Worm (Caenorhabditis elegans) whole organism, young adult: ENCODE data around the gene srw-21.

Experiments
- F10E7.11 ChIP-seq: sonication (generic microtip); optimal IDR thresholded peaks from 2 replicates; lab custom pipeline; 2017; ENCODE audit warnings: mild to moderate bottlenecking, missing genetic modification characterization, moderate library complexity, missing compliant biosample characterization
- F22D6.2 ChIP-seq: sonication (generic microtip); optimal IDR thresholded peaks from 2 replicates; lab custom pipeline; 2016; ENCODE audit warnings: mild to moderate bottlenecking, missing genetic modification characterization, missing compliant biosample characterization
- F33H1.4 ChIP-seq: fragments of 200-800 bp; sonication (Bioruptor generic); IDR thresholded peaks from 2 replicates; pipeline ENCODE4 v1.3.6; 2022; ENCODE audit warnings: missing genetic modification reagents, missing genetic modification characterization, missing compliant biosample characterization
- F39B2.1 ChIP-seq: fragments of 200-800 bp; sonication (Bioruptor generic); IDR thresholded peaks from 2 replicates; pipeline ENCODE4 v1.3.6; 2022; ENCODE audit warnings: missing genetic modification reagents, missing genetic modification characterization, missing compliant biosample characterization
- F49E8.2 ChIP-seq: sonication (generic microtip); optimal IDR thresholded peaks from 3 replicates; lab custom pipeline; 2017; ENCODE audit warnings: missing genetic modification characterization, mild to moderate bottlenecking, missing compliant biosample characterization, antibody characterized with exemption, moderate library complexity; ENCODE audit not compliant: insufficient read depth
- F52B5.7 ChIP-seq: sonication (generic microtip); optimal IDR thresholded peaks from 2 replicates; lab custom pipeline; 2016; ENCODE audit warnings: mild to moderate bottlenecking, missing genetic modification characterization, missing compliant biosample characterization
- F57A8.1 ChIP-seq: fragments of 200-800 bp; sonication (Bioruptor generic); optimal IDR thresholded peaks from 2 replicates; lab custom pipeline; 2018; ENCODE audit warnings: mild to moderate bottlenecking, missing genetic modification characterization, moderate library complexity, missing compliant biosample characterization
- Y95B8A.8 ChIP-seq: fragments of 200-800 bp; sonication (Bioruptor generic); IDR thresholded peaks from 2 replicates; pipeline ENCODE4 v1.3.6; 2022; ENCODE audit warnings: missing genetic modification reagents, missing genetic modification characterization, missing compliant biosample characterization
- bed-2 ChIP-seq: fragments of 200-800 bp; sonication (Bioruptor generic); IDR thresholded peaks from 2 replicates; pipeline ENCODE4 v1.3.6; 2022; ENCODE audit warnings: missing genetic modification reagents, missing genetic modification characterization, missing compliant biosample characterization
- cebp-1 ChIP-seq, 2 experiments: fragments of 200-800 bp in 1 of 2; sonication (Bioruptor generic) in 1 of 2; sonication (generic microtip) in 1 of 2; IDR thresholded peaks in 1 of 2; optimal IDR thresholded peaks in 1 of 2; 2 replicates each; pipeline versions ENCODE4 v1.3.6 to Lab custom; 2017 to 2022; ENCODE audit warnings: missing compliant biosample characterization in 2 of 2, missing genetic modification characterization in 2 of 2, mild to moderate bottlenecking in 1 of 2, missing genetic modification reagents in 1 of 2, moderate library complexity in 1 of 2
- ceh-100 ChIP-seq: fragments of 200-800 bp; sonication (Bioruptor generic); IDR thresholded peaks from 2 replicates; pipeline ENCODE4 v1.3.6; 2022; ENCODE audit warnings: missing genetic modification reagents, missing genetic modification characterization, missing compliant biosample characterization
- ceh-27 ChIP-seq: fragments of 200-800 bp; sonication (Bioruptor generic); optimal IDR thresholded peaks from 2 replicates; lab custom pipeline; 2018; ENCODE audit warnings: mild to moderate bottlenecking, missing genetic modification characterization, moderate library complexity, missing compliant biosample characterization
- ceh-58 ChIP-seq: fragments of 200-800 bp; sonication (Bioruptor generic); IDR thresholded peaks from 2 replicates; pipeline ENCODE4 v1.3.6; 2022; ENCODE audit warnings: missing genetic modification characterization, missing compliant biosample characterization
- ceh-79 ChIP-seq: sonication (generic microtip); optimal IDR thresholded peaks from 2 replicates; lab custom pipeline; 2017; ENCODE audit warnings: mild to moderate bottlenecking, missing genetic modification characterization, missing compliant biosample characterization
- efl-1 ChIP-seq: fragments of 150-350 bp; optimal IDR thresholded peaks from 2 replicates; lab custom pipeline; 2014; ENCODE audit warnings: missing biosample characterization, missing genetic modification reagents, missing genetic modification characterization
- egl-44 ChIP-seq: fragments of 200-800 bp; sonication (Bioruptor generic); IDR thresholded peaks from 2 replicates; pipeline ENCODE4 v1.3.6; 2022; ENCODE audit warnings: missing genetic modification reagents, missing genetic modification characterization, missing compliant biosample characterization
- ets-4 ChIP-seq: fragments of 200-800 bp; sonication (Bioruptor generic); optimal IDR thresholded peaks from 2 replicates; lab custom pipeline; 2018; ENCODE audit warnings: mild to moderate bottlenecking, missing genetic modification characterization, missing compliant biosample characterization
- him-1 ChIP-seq: sonication (generic microtip); optimal IDR thresholded peaks from 2 replicates; lab custom pipeline; 2016; ENCODE audit warnings: missing genotype, missing genetic modification reagents, missing genetic modification characterization, missing compliant biosample characterization
- hlh-26 ChIP-seq: fragments of 200-800 bp; sonication (Bioruptor generic); conservative IDR thresholded peaks from 2 replicates; pipeline ENCODE4 v1.3.6; 2022; ENCODE audit warnings: missing genetic modification reagents, missing genetic modification characterization, missing compliant biosample characterization
- hmg-1.2 ChIP-seq: fragments of 200-800 bp; sonication (Bioruptor generic); IDR thresholded peaks from 2 replicates; pipeline ENCODE4 v1.3.6; 2022; ENCODE audit warnings: missing genetic modification reagents, missing genetic modification characterization, missing compliant biosample characterization
- hsf-1 ChIP-seq: fragments of 200-800 bp; sonication (Bioruptor generic); IDR thresholded peaks from 2 replicates; pipeline ENCODE4 v1.3.6; 2022; ENCODE audit warnings: missing genetic modification reagents, missing genetic modification characterization, missing compliant biosample characterization
- lag-1 ChIP-seq: fragments of 200-800 bp; sonication (Bioruptor generic); IDR thresholded peaks from 2 replicates; pipeline ENCODE4 v1.3.6; 2022; ENCODE audit warnings: missing genetic modification reagents, missing genetic modification characterization, missing compliant biosample characterization
- let-526 ChIP-seq: fragments of 200-800 bp; sonication (Bioruptor generic); IDR thresholded peaks from 2 replicates; pipeline ENCODE4 v1.3.6; 2022; ENCODE audit warnings: missing genetic modification reagents, missing genetic modification characterization, missing compliant biosample characterization
- let-607 ChIP-seq, 2 experiments: fragments of 200-800 bp in 1 of 2; sonication (Bioruptor generic) in 1 of 2; sonication (generic microtip) in 1 of 2; optimal IDR thresholded peaks; 2 replicates each; lab custom pipeline; 2016 to 2018; ENCODE audit warnings: mild to moderate bottlenecking in 2 of 2, missing compliant biosample characterization in 2 of 2, missing genetic modification characterization in 2 of 2, moderate library complexity in 2 of 2, missing genotype in 1 of 2
- lin-26 ChIP-seq: fragments of 200-800 bp; sonication (Bioruptor generic); IDR thresholded peaks from 2 replicates; pipeline ENCODE4 v1.3.6; 2022; ENCODE audit warnings: missing genetic modification reagents, missing genetic modification characterization, missing compliant biosample characterization
- lsl-1 ChIP-seq: fragments of 200-800 bp; sonication (Bioruptor generic); optimal IDR thresholded peaks from 2 replicates; lab custom pipeline; 2018; ENCODE audit warnings: mild to moderate bottlenecking, missing genetic modification characterization, moderate library complexity, missing compliant biosample characterization
- lsy-27 ChIP-seq: sonication (generic microtip); optimal IDR thresholded peaks from 2 replicates; lab custom pipeline; 2017; ENCODE audit warnings: missing genetic modification characterization, mild to moderate bottlenecking, missing compliant biosample characterization, antibody characterized with exemption, missing genotype, borderline replicate concordance; ENCODE audit not compliant: insufficient read depth
- madf-10 ChIP-seq: sonication (generic microtip); optimal IDR thresholded peaks from 2 replicates; lab custom pipeline; 2016; ENCODE audit warnings: mild to moderate bottlenecking, missing genetic modification characterization, missing compliant biosample characterization
- madf-3 ChIP-seq: fragments of 200-800 bp; sonication (Bioruptor generic); IDR thresholded peaks from 2 replicates; pipeline ENCODE4 v1.3.6; 2022; ENCODE audit warnings: missing genetic modification reagents, missing genetic modification characterization, missing compliant biosample characterization
- madf-6 ChIP-seq: fragments of 200-800 bp; sonication (Bioruptor generic); IDR thresholded peaks from 2 replicates; pipeline ENCODE4 v1.3.6; 2022; ENCODE audit warnings: missing genetic modification reagents, missing genetic modification characterization, missing compliant biosample characterization
- mes-4 ChIP-seq: sonication (generic microtip); optimal IDR thresholded peaks from 2 replicates; lab custom pipeline; 2016; ENCODE audit warnings: missing genotype, missing genetic modification characterization, missing compliant biosample characterization
- nhr-80 ChIP-seq: sonication (generic microtip); optimal IDR thresholded peaks from 2 replicates; lab custom pipeline; 2016; ENCODE audit warnings: missing genetic modification characterization, missing compliant biosample characterization
- pbrm-1 ChIP-seq: fragments of 200-800 bp; sonication (Bioruptor generic); IDR thresholded peaks from 2 replicates; pipeline ENCODE4 v1.3.6; 2022; ENCODE audit warnings: missing genetic modification reagents, missing genetic modification characterization, missing compliant biosample characterization
- rcor-1 ChIP-seq: fragments of 200-800 bp; sonication (Bioruptor generic); IDR thresholded peaks from 2 replicates; pipeline ENCODE4 v1.3.6; 2022; ENCODE audit warnings: missing genetic modification reagents, missing genetic modification characterization, missing compliant biosample characterization
- rec-8 ChIP-seq, 2 experiments: sonication (generic microtip); optimal IDR thresholded peaks; 2 replicates each; lab custom pipeline; 2016; ENCODE audit warnings: mild to moderate bottlenecking in 2 of 2, missing genetic modification characterization in 2 of 2, missing genetic modification reagents in 2 of 2, missing genotype in 2 of 2, missing biosample characterization in 1 of 2, missing compliant biosample characterization in 1 of 2, moderate library complexity in 1 of 2
- repo-1 ChIP-seq: sonication (generic microtip); optimal IDR thresholded peaks from 2 replicates; lab custom pipeline; 2017; ENCODE audit warnings: mild to moderate bottlenecking, missing genetic modification characterization, missing compliant biosample characterization
- rpc-1 ChIP-seq, 2 experiments: fragments of 150-350 bp in 1 of 2; sonication (generic microtip) in 1 of 2; optimal IDR thresholded peaks; 2 replicates each; lab custom pipeline; 2014 to 2018; ENCODE audit warnings: missing biosample characterization in 1 of 2, missing genetic modification characterization in 1 of 2, missing genetic modification reagents in 1 of 2, missing genotype in 1 of 2
- snpc-1.1 ChIP-seq: sonication (generic microtip); optimal IDR thresholded peaks from 2 replicates; lab custom pipeline; 2017; ENCODE audit warnings: missing genetic modification characterization, mild to moderate bottlenecking, missing compliant biosample characterization, antibody characterized with exemption, moderate library complexity, missing genotype, missing genetic modification reagents; ENCODE audit not compliant: insufficient read depth
- snpc-4 ChIP-seq, 5 experiments: fragments of 150-350 bp in 1 of 5; sonication (generic microtip) in 4 of 5; optimal IDR thresholded peaks; 2 replicates each; lab custom pipeline; 2014 to 2018; ENCODE audit warnings: missing genetic modification characterization in 5 of 5, missing biosample characterization in 3 of 5, antibody characterized with exemption in 2 of 5, mild to moderate bottlenecking in 2 of 5, missing compliant biosample characterization in 2 of 5, missing genotype in 2 of 5, moderate library complexity in 2 of 5, missing genetic modification reagents in 1 of 5
- tlf-1 ChIP-seq: fragments of 200-800 bp; sonication (Bioruptor generic); optimal IDR thresholded peaks from 2 replicates; lab custom pipeline; 2018; ENCODE audit warnings: mild to moderate bottlenecking, missing genetic modification characterization, missing compliant biosample characterization
- unc-62 ChIP-seq: fragments of 150-350 bp; optimal IDR thresholded peaks from 2 replicates; lab custom pipeline; 2014; ENCODE audit warnings: missing biosample characterization, missing genetic modification reagents, missing genetic modification characterization

The srw-21 gene

ce11 chrV:15478597-15478996 lies 9.3 kb upstream of the srw-21 start, which contains the start of gene C06B8.2:
Gene C06B8.2 (minus strand): TSS chrV:15478749.
- peak; percentile 54; the same call in 1 of the 2 replicates for TF ChIP-seq cebp-1 (GFP tag; IDR thresholded peaks at IDR 0.05; lab: Robert Waterston, UW)
- TF ChIP-seq cebp-1 (tag; optimal IDR thresholded peaks at IDR 0.05; lab: Kevin White, UChicago) = no peak
- TF ChIP-seq F22D6.2 (tag; lab: Kevin White, UChicago) = no peak

DNA sequence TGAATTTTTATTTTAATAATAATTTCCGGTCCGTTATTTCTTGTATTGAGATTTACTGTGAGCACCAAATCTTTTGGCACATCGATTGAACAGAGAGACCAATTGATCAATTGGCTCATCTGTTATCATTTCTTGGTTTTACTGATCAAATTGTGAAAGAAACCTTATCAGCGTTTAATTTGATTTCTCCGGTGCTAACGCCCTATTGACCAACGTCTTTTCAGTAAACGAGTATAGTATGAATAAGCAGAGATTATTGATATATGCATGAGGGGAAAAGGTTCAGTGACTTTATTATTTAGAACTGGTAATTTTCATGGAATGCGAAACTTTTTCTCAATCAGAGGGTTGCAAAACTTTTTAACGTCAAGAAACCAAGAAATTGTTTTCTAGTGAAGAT lies 8.8 kb upstream of the srw-21 start:
- TF ChIP-seq hmg-1.2 (GFP tag; lab: Robert Waterston, UW) = no peak

DNA sequence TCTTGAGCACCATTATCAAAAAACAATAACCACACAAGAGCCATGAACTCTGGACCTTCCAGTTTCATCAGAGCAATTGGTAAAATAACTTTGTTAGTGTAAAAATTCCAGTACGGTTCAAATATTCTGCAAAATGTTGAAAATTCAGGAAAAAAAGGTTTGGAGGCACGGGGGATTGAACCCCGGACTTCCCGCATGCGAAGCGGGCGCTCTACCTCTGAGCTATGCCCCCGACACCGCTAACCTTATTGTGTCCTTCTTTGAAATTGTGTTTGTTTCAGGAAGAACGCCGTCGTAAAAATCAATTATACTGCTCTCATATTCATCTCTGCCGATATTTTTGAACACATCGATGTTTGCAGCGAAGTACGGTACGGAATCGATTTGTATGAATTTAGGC lies 8.0 kb upstream of the srw-21 start:
- TF ChIP-seq cebp-1 (GFP tag; IDR thresholded peaks at IDR 0.05; lab: Robert Waterston, UW) (no peak), cebp-1 (tag; optimal IDR thresholded peaks at IDR 0.05; lab: Kevin White, UChicago) (peak; percentile 25), let-607 (tag; optimal IDR thresholded peaks at IDR 0.05; lab: Kevin White, UChicago) (peak in 1 of 2 experiments; percentile 4), F10E7.11 (tag; lab: Kevin White, UChicago) (no peak), F22D6.2 (tag; lab: Kevin White, UChicago) (no peak), lag-1 (GFP tag; lab: Robert Waterston, UW) (no peak), rcor-1 (GFP tag; lab: Robert Waterston, UW) (no peak), lin-26 (GFP tag; lab: Robert Waterston, UW) (no peak), madf-10 (tag; lab: Kevin White, UChicago) (no peak), snpc-4 (GFP tag; optimal IDR thresholded peaks at IDR 0.05; lab: Kevin White, UChicago) (peak; percentile 90), snpc-4 (tag; optimal IDR thresholded peaks at IDR 0.05; lab: Kevin White, UChicago) (peak; percentile 88 to 93 (median 92)), F49E8.2 (tag; lab: Kevin White, UChicago) (peak; percentile 47), ceh-58 (GFP tag; lab: Robert Waterston, UW) (no peak), ceh-79 (tag; lab: Kevin White, UChicago) (no peak), rpc-1 (optimal IDR thresholded peaks at IDR 0.05; lab: Kevin White, UChicago) (peak; percentile 75), rpc-1 (tag; optimal IDR thresholded peaks at IDR 0.05; lab: Kevin White, UChicago) (peak; percentile 72), madf-6 (GFP tag; lab: Robert Waterston, UW) (peak; percentile 61), madf-3 (GFP tag; lab: Robert Waterston, UW) (no peak), lsy-27 (tag; lab: Kevin White, UChicago) (no peak), bed-2 (GFP tag; lab: Robert Waterston, UW) (no peak), F57A8.1 (GFP tag; lab: Kevin White, UChicago) (no peak), mes-4 (peak; percentile 56), ceh-100 (GFP tag; lab: Robert Waterston, UW) (peak; percentile 47; the same call in 1 of the 2 replicates), repo-1 (tag; lab: Kevin White, UChicago) (no peak), nhr-80 (tag; lab: Kevin White, UChicago) (no peak), him-1 (tag; lab: Kevin White, UChicago) (peak; percentile 67), unc-62 (GFP tag; lab: Kevin White, UChicago) (no peak), ceh-27 (GFP tag; lab: Kevin White, UChicago) (no peak), F39B2.1 (GFP tag; lab: Robert Waterston, UW) (no peak), egl-44 (GFP tag; lab: Robert Waterston, UW) (0 out of 2 replicates have a peak, but pooled peaks have one; percentile 36), hlh-26 (GFP tag; lab: Robert Waterston, UW) (no peak), Y95B8A.8 (GFP tag; lab: Robert Waterston, UW) (no peak), tlf-1 (no peak), let-526 (GFP tag; lab: Robert Waterston, UW) (no peak), hsf-1 (peak; percentile 72), pbrm-1 (GFP tag; lab: Robert Waterston, UW) (peak; percentile 51; the same call in 1 of the 2 replicates), ets-4 (GFP tag; lab: Kevin White, UChicago) (no peak), efl-1 (GFP tag; lab: Kevin White, UChicago) (no peak), lsl-1 (GFP tag; lab: Kevin White, UChicago) (peak; percentile 27), F33H1.4 (peak; percentile 21; the same call in 1 of the 2 replicates), rec-8 (tag; optimal IDR thresholded peaks at IDR 0.05; lab: Kevin White, UChicago) (peak in 1 of 2 experiments; percentile 53), F52B5.7 (tag; lab: Kevin White, UChicago) (no peak), snpc-1.1 (tag; lab: Kevin White, UChicago) (peak; percentile 94)
